Fruit fly (Drosophila melanogaster) whole organism, embryonic: ENCODE measurements around the gene por.
A peak's percentile ranks its signal among the peaks of the same experiment; 100 is the strongest.

ENCODE experiments used
- ATbp ChIP-seq: fragments of 200-800 bp; sonication (Bioruptor generic); optimal IDR thresholded peaks from 2 replicates; lab custom pipeline; 2017; ENCODE audit warnings: missing biosample characterization, mild to moderate bottlenecking, missing genetic modification characterization, missing genetic modification reagents
- Aef1 ChIP-seq: fragments of 200-800 bp; sonication (Bioruptor generic); IDR thresholded peaks from 3 replicates; pipeline ENCODE4 v1.3.6; 2022; ENCODE audit warnings: missing biosample characterization, missing genetic modification characterization
- Bgb ChIP-seq: fragments of 200-800 bp; sonication (Bioruptor generic); IDR thresholded peaks from 2 replicates; pipeline ENCODE4 v1.3.6; 2022; ENCODE audit warnings: missing biosample characterization, missing genetic modification characterization; ENCODE audit not compliant: partially characterized antibody
- CG10267 ChIP-seq: fragments of 200-800 bp; sonication (Bioruptor generic); optimal IDR thresholded peaks from 2 replicates; lab custom pipeline; 2018; ENCODE audit warnings: missing biosample characterization, mild to moderate bottlenecking, missing genetic modification characterization, moderate library complexity
- CG11093 ChIP-seq: fragments of 200-800 bp; sonication (Bioruptor generic); IDR thresholded peaks from 3 replicates; pipeline ENCODE4 v1.3.6; 2022; ENCODE audit warnings: missing biosample characterization, missing genetic modification characterization
- CG11504 ChIP-seq: fragments of 200-800 bp; sonication (Bioruptor generic); optimal IDR thresholded peaks from 3 replicates; lab custom pipeline; 2019; ENCODE audit warnings: missing biosample characterization, mild to moderate bottlenecking, missing genetic modification characterization, moderate library complexity
- CG13123 ChIP-seq: fragments of 200-800 bp; sonication (Bioruptor generic); optimal IDR thresholded peaks from 2 replicates; lab custom pipeline; 2016; ENCODE audit warnings: missing biosample characterization, missing genetic modification characterization
- CG15269 ChIP-seq: fragments of 200-800 bp; sonication (Bioruptor generic); optimal IDR thresholded peaks from 2 replicates; lab custom pipeline; 2018; ENCODE audit warnings: missing biosample characterization, mild to moderate bottlenecking, missing genetic modification characterization, moderate library complexity
- CG1529 ChIP-seq: fragments of 200-800 bp; sonication (Bioruptor generic); optimal IDR thresholded peaks from 3 replicates; lab custom pipeline; 2018; ENCODE audit warnings: missing biosample characterization, missing genetic modification characterization
- CG1602 ChIP-seq: fragments of 200-800 bp; sonication (Bioruptor generic); optimal IDR thresholded peaks from 3 replicates; lab custom pipeline; 2016; ENCODE audit warnings: missing biosample characterization, missing genetic modification characterization
- CG17829 ChIP-seq: fragments of 200-800 bp; optimal IDR thresholded peaks from 2 replicates; lab custom pipeline; 2019; ENCODE audit warnings: missing biosample characterization, mild to moderate bottlenecking, missing genetic modification characterization, moderate library complexity
- CG18011 ChIP-seq: fragments of 200-800 bp; sonication (Bioruptor generic); optimal IDR thresholded peaks from 2 replicates; lab custom pipeline; 2017; ENCODE audit warnings: missing biosample characterization, missing genetic modification characterization, mild to moderate bottlenecking, moderate library complexity, missing genotype
- CG2875 ChIP-seq: fragments of 200-800 bp; sonication (Bioruptor generic); optimal IDR thresholded peaks from 2 replicates; lab custom pipeline; 2017; ENCODE audit warnings: missing biosample characterization, mild to moderate bottlenecking, missing genetic modification characterization, missing genetic modification reagents
- CG3995 ChIP-seq: fragments of 200-800 bp; sonication (Bioruptor generic); optimal IDR thresholded peaks from 3 replicates; lab custom pipeline; 2016; ENCODE audit warnings: missing biosample characterization, missing genetic modification characterization
- CG6854 ChIP-seq: fragments of 200-800 bp; sonication (Bioruptor generic); optimal IDR thresholded peaks from 3 replicates; lab custom pipeline; 2017; ENCODE audit warnings: missing biosample characterization, mild to moderate bottlenecking, missing genetic modification characterization
- CG7556 ChIP-seq: fragments of 200-800 bp; sonication (Bioruptor generic); optimal IDR thresholded peaks from 2 replicates; lab custom pipeline; 2017; ENCODE audit warnings: missing biosample characterization, mild to moderate bottlenecking, missing genetic modification characterization
- CG9609 ChIP-seq: fragments of 200-800 bp; sonication (Bioruptor generic); optimal IDR thresholded peaks from 3 replicates; lab custom pipeline; 2016; ENCODE audit warnings: missing biosample characterization, missing genetic modification characterization
- CG9932 ChIP-seq: fragments of 200-800 bp; sonication (Bioruptor generic); IDR thresholded peaks from 2 replicates; pipeline ENCODE4 v1.3.6; 2022; ENCODE audit warnings: missing biosample characterization, missing genetic modification characterization
- Dip2 ChIP-seq: fragments of 200-800 bp; sonication (Bioruptor generic); IDR thresholded peaks from 2 replicates; pipeline ENCODE4 v1.3.6; 2022; ENCODE audit warnings: missing biosample characterization, missing genetic modification characterization
- E2f2 ChIP-seq: fragments of 200-800 bp; sonication (Bioruptor generic); IDR thresholded peaks from 2 replicates; pipeline ENCODE4 v1.3.6; 2022; ENCODE audit warnings: missing biosample characterization, missing genetic modification characterization
- H2.0 ChIP-seq: fragments of 200-800 bp; sonication (Bioruptor generic); IDR thresholded peaks from 2 replicates; pipeline ENCODE4 v1.3.6; 2022; ENCODE audit warnings: missing biosample characterization, missing genetic modification characterization
- Hr3 ChIP-seq: fragments of 200-800 bp; sonication (Bioruptor generic); optimal IDR thresholded peaks from 3 replicates; lab custom pipeline; 2016; ENCODE audit warnings: missing biosample characterization, missing genetic modification characterization
- Hr51 ChIP-seq, 2 experiments: fragments of 200-800 bp; sonication (Bioruptor generic); optimal IDR thresholded peaks; 2 replicates in 1 of 2; 3 replicates in 1 of 2; lab custom pipeline; 2016 to 2018; ENCODE audit warnings: missing biosample characterization in 2 of 2, missing genetic modification characterization in 2 of 2, mild to moderate bottlenecking in 1 of 2, moderate library complexity in 1 of 2
- MTF-1 ChIP-seq: fragments of 200-800 bp; sonication (Bioruptor generic); optimal IDR thresholded peaks from 2 replicates; lab custom pipeline; 2018; ENCODE audit warnings: missing biosample characterization, mild to moderate bottlenecking, missing genetic modification characterization, borderline replicate concordance
- Med ChIP-seq: fragments of 200-800 bp; sonication (Bioruptor generic); peaks from one replicate; lab custom pipeline; 2016; ENCODE audit warnings: missing biosample characterization, missing genetic modification characterization, mild to moderate bottlenecking, inconsistent platforms, moderate library complexity
- Mrtf ChIP-seq: fragments of 200-800 bp; sonication (Bioruptor generic); IDR thresholded peaks from 3 replicates; pipeline ENCODE4 v1.3.6; 2022; ENCODE audit warnings: missing biosample characterization, missing genetic modification characterization
- Rx ChIP-seq: fragments of 200-800 bp; sonication (Bioruptor generic); IDR thresholded peaks from 2 replicates; pipeline ENCODE4 v1.3.6; 2022; ENCODE audit warnings: missing biosample characterization, missing genetic modification characterization
- Stat92E ChIP-seq, 3 experiments: fragments of >200 bp in 2 of 3; fragments of 200-800 bp in 1 of 3; sonication (Bioruptor generic) in 1 of 3; optimal IDR thresholded peaks; 2 replicates each; lab custom pipeline; 2017 to 2019; ENCODE audit warnings: missing biosample characterization in 3 of 3, missing genetic modification characterization in 3 of 3, mild to moderate bottlenecking in 1 of 3, moderate library complexity in 1 of 3
- al ChIP-seq: fragments of 200-800 bp; sonication (Bioruptor generic); IDR thresholded peaks from 2 replicates; pipeline ENCODE4 v1.3.6; 2022; ENCODE audit warnings: missing biosample characterization, missing genetic modification characterization
- ase ChIP-seq: fragments of 200-800 bp; sonication (Bioruptor generic); IDR thresholded peaks from 3 replicates; pipeline ENCODE4 v1.3.6; 2022; ENCODE audit warnings: missing biosample characterization, missing genetic modification characterization
- ato ChIP-seq: fragments of 200-800 bp; sonication (Bioruptor generic); IDR thresholded peaks from 2 replicates; pipeline ENCODE4 v1.3.6; 2022; ENCODE audit warnings: missing biosample characterization, missing genetic modification characterization; ENCODE audit not compliant: partially characterized antibody
- btn ChIP-seq: fragments of 200-800 bp; sonication (Bioruptor generic); optimal IDR thresholded peaks from 2 replicates; lab custom pipeline; 2016; ENCODE audit warnings: missing biosample characterization, missing genetic modification characterization
- ci ChIP-seq: fragments of 200-800 bp; sonication (Bioruptor generic); IDR thresholded peaks from 3 replicates; pipeline ENCODE4 v1.3.6; 2022; ENCODE audit warnings: missing biosample characterization, missing genetic modification characterization
- dmrt11E ChIP-seq: fragments of 200-800 bp; sonication (Bioruptor generic); optimal IDR thresholded peaks from 3 replicates; lab custom pipeline; 2018; ENCODE audit warnings: missing biosample characterization, mild to moderate bottlenecking, missing genetic modification characterization, moderate library complexity
- emc ChIP-seq: fragments of 200-800 bp; sonication (Bioruptor generic); optimal IDR thresholded peaks from 2 replicates; lab custom pipeline; 2016; ENCODE audit warnings: missing biosample characterization, missing genetic modification characterization
- fu2 ChIP-seq: fragments of 200-800 bp; sonication (Bioruptor generic); optimal IDR thresholded peaks from 2 replicates; lab custom pipeline; 2016; ENCODE audit warnings: missing biosample characterization, missing genetic modification characterization
- gcm2 ChIP-seq: fragments of 200-800 bp; sonication (Bioruptor generic); optimal IDR thresholded peaks from 2 replicates; lab custom pipeline; 2016; ENCODE audit warnings: missing biosample characterization, missing genetic modification characterization
- gro ChIP-seq: fragments of 200-800 bp; sonication (Bioruptor generic); optimal IDR thresholded peaks from 2 replicates; lab custom pipeline; 2016; ENCODE audit warnings: missing biosample characterization, missing genetic modification characterization
- hbn ChIP-seq: fragments of 200-800 bp; sonication (Bioruptor generic); IDR thresholded peaks from 2 replicates; pipeline ENCODE4 v1.3.6; 2022; ENCODE audit warnings: missing biosample characterization, missing genetic modification characterization; ENCODE audit not compliant: partially characterized antibody
- hth ChIP-seq: fragments of >200 bp; optimal IDR thresholded peaks from 2 replicates; lab custom pipeline; 2017; ENCODE audit warnings: inconsistent platforms
- insv ChIP-seq, 2 experiments: fragments of 200-800 bp; sonication (Bioruptor generic); optimal IDR thresholded peaks; 3 replicates each; lab custom pipeline; 2016 to 2018; ENCODE audit warnings: missing biosample characterization in 2 of 2, missing genetic modification characterization in 2 of 2
- knrl ChIP-seq: fragments of 200-800 bp; sonication (Bioruptor generic); IDR thresholded peaks from 3 replicates; pipeline ENCODE4 v1.3.6; 2022; ENCODE audit warnings: missing biosample characterization, missing genetic modification characterization; ENCODE audit not compliant: partially characterized antibody
- lov ChIP-seq, 2 experiments: fragments of 200-800 bp in 1 of 2; fragments of >200 bp in 1 of 2; sonication (Bioruptor generic) in 1 of 2; IDR thresholded peaks in 1 of 2; optimal IDR thresholded peaks in 1 of 2; 2 replicates in 1 of 2; 3 replicates in 1 of 2; pipeline versions ENCODE4 v1.3.6 to Lab custom; 2017 to 2022; ENCODE audit warnings: missing biosample characterization in 1 of 2, missing genetic modification characterization in 1 of 2
- oc ChIP-seq: fragments of 200-800 bp; sonication (Bioruptor generic); optimal IDR thresholded peaks from 2 replicates; lab custom pipeline; 2018; ENCODE audit warnings: missing biosample characterization, mild to moderate bottlenecking, missing genetic modification characterization, moderate library complexity
- pfk ChIP-seq: fragments of 200-800 bp; sonication (Bioruptor generic); optimal IDR thresholded peaks from 2 replicates; lab custom pipeline; 2018; ENCODE audit warnings: missing biosample characterization, mild to moderate bottlenecking, missing genetic modification characterization, moderate library complexity
- slbo ChIP-seq: fragments of 200-800 bp; sonication (Bioruptor generic); IDR thresholded peaks from 2 replicates; pipeline ENCODE4 v1.3.6; 2022; ENCODE audit warnings: missing biosample characterization, missing genetic modification characterization
- tgo ChIP-seq: fragments of 200-800 bp; sonication (Bioruptor generic); IDR thresholded peaks from 3 replicates; pipeline ENCODE4 v1.3.6; 2022; ENCODE audit warnings: missing biosample characterization, missing genetic modification characterization
- trh ChIP-seq: fragments of 200-800 bp; sonication (Bioruptor generic); optimal IDR thresholded peaks from 2 replicates; lab custom pipeline; 2016; ENCODE audit warnings: missing biosample characterization, missing genetic modification characterization
- tx ChIP-seq: fragments of 200-800 bp; sonication (Bioruptor generic); optimal IDR thresholded peaks from 2 replicates; lab custom pipeline; 2016; ENCODE audit warnings: missing biosample characterization, missing genetic modification characterization

Gene por

DNA sequence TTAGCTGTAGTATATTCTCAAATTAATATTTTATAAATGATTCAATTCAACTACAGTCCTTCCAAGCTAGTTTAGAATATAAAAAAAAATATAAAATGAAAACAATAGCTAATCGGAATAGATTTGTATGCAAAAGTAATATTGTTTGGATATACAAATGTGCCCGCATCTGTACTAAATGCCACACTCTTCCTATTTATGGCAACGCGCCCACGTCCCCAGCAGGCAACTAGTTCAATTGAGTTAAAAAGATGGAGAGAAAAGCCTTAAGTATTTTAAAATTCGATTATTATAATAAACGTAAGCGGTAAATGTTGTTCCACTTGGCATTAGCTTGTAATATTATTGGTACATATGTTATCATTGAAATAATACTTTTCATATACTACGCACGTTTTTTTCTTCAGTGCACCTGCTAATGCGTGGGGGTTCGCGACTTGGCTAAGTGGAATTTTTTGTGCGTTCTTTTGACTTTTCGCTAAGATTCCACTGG, 26.0 kb upstream of the por start (continued):
- peak; percentile 87 for TF ChIP-seq CG11504 (tag; lab: Kevin White, UChicago)
- no peak for TF ChIP-seq hth
- TF ChIP-seq Aef1 (GFP tag; lab: Robert Waterston, UW), result peak; percentile 42; the same call in 1 of the 3 replicates
- peak; percentile 42 for TF ChIP-seq trh (GFP tag; lab: Kevin White, UChicago)
- peak; percentile 64 for TF ChIP-seq CG9932
- TF ChIP-seq knrl (GFP tag; lab: Robert Waterston, UW), result no peak
- peak; percentile 64 for TF ChIP-seq Hr3 (GFP tag; lab: Kevin White, UChicago)
- no peak for TF ChIP-seq btn (GFP tag; lab: Kevin White, UChicago)
- TF ChIP-seq CG17829 (tag; lab: Kevin White, UChicago), result peak; percentile 41
- peak; percentile 75 for TF ChIP-seq ATbp (GFP tag; lab: Kevin White, UChicago)
- no peak for TF ChIP-seq CG3995 (GFP tag; lab: Kevin White, UChicago)
- no peak for TF ChIP-seq Dip2
- TF ChIP-seq hbn (GFP tag; lab: Robert Waterston, UW), result no peak
- TF ChIP-seq tgo (GFP tag; lab: Robert Waterston, UW), result peak; percentile 42; the same call in 2 of the 3 replicates
- peak in 1 of 3 experiments; percentile 48 for TF ChIP-seq Stat92E (GFP tag; optimal IDR thresholded peaks at IDR 0.05; lab: Kevin White, UChicago)
- peak; percentile 27 for TF ChIP-seq emc (GFP tag; lab: Kevin White, UChicago)
- TF ChIP-seq lov (optimal IDR thresholded peaks at IDR 0.05; lab: Kevin White, UChicago), result no peak
- no peak for TF ChIP-seq lov (GFP tag; IDR thresholded peaks at IDR 0.05; lab: Robert Waterston, UW)
- TF ChIP-seq MTF-1 (GFP tag; lab: Kevin White, UChicago), result no peak
- no peak for TF ChIP-seq Bgb (GFP tag; lab: Robert Waterston, UW)
- TF ChIP-seq CG11093 (GFP tag; lab: Robert Waterston, UW), result peak; percentile 40; the same call in 1 of the 3 replicates
- no peak for TF ChIP-seq CG9609
- TF ChIP-seq CG1602, result peak; percentile 54
- TF ChIP-seq CG6854, result peak; percentile 40
- TF ChIP-seq Hr51 (GFP tag; optimal IDR thresholded peaks at IDR 0.05; lab: Kevin White, UChicago), result peak in 1 of 2 experiments; percentile 85
- peak; percentile 73 for TF ChIP-seq slbo (GFP tag; lab: Robert Waterston, UW)
- no peak for TF ChIP-seq ato (GFP tag; lab: Robert Waterston, UW)
- TF ChIP-seq Med (GFP tag; lab: Kevin White, UChicago), result peak; percentile 88
- TF ChIP-seq CG10267 (tag; lab: Kevin White, UChicago), result peak; percentile 58
- TF ChIP-seq dmrt11E (tag; lab: Kevin White, UChicago), result peak; percentile 43
- TF ChIP-seq CG13123 (GFP tag; lab: Kevin White, UChicago), result peak; percentile 9
- TF ChIP-seq gro (GFP tag; lab: Kevin White, UChicago), result peak; percentile 35
- peak; percentile 61 for TF ChIP-seq ci (GFP tag; lab: Robert Waterston, UW)
- no peak for TF ChIP-seq pfk
- peak; percentile 25 for TF ChIP-seq gcm2
- TF ChIP-seq oc, result peak; percentile 59
- peak; percentile 72 for TF ChIP-seq CG1529 (GFP tag; lab: Kevin White, UChicago)
- TF ChIP-seq CG15269 (tag; lab: Kevin White, UChicago), result peak; percentile 80
- peak; percentile 35; the same call in 1 of the 2 replicates for TF ChIP-seq E2f2 (GFP tag; lab: Robert Waterston, UW)
- TF ChIP-seq ase (GFP tag; lab: Robert Waterston, UW), result 0 out of 3 replicates have a peak, but pooled peaks have one; percentile 48
- TF ChIP-seq CG2875 (GFP tag; lab: Kevin White, UChicago), result peak; percentile 27
- 0 out of 3 replicates have a peak, but pooled peaks have one; percentile 21 for TF ChIP-seq Mrtf (GFP tag; lab: Robert Waterston, UW)
- peak; percentile 22 for TF ChIP-seq CG18011 (GFP tag; lab: Kevin White, UChicago)
- no peak for TF ChIP-seq insv (GFP tag; optimal IDR thresholded peaks at IDR 0.05; lab: Kevin White, UChicago)
- no peak for TF ChIP-seq fu2 (GFP tag; lab: Kevin White, UChicago)
- peak; percentile 32 for TF ChIP-seq H2.0 (GFP tag; lab: Robert Waterston, UW)
- peak; percentile 65 for TF ChIP-seq CG7556 (GFP tag; lab: Kevin White, UChicago)
- TF ChIP-seq Rx (GFP tag; lab: Robert Waterston, UW), result peak; percentile 2; the same call in 1 of the 2 replicates
- peak; percentile 38; the same call in 1 of the 2 replicates for TF ChIP-seq al (GFP tag; lab: Robert Waterston, UW)
- TF ChIP-seq tx (GFP tag; lab: Kevin White, UChicago), result peak; percentile 39
